Fruit fly (Drosophila melanogaster): Measurements from ENCODE around the gene CG14089.
A peak's percentile ranks its signal among the peaks of the same experiment; 100 is the strongest.

Gene CG14089

dm6 chr3L:19260278-19260803 is 20.3 kb downstream of the CG14089 start, which contains the start of gene nes (continued):
- no peak for TF ChIP-seq az2 (GFP tag; optimal IDR thresholded peaks at IDR 0.05)
- no peak for TF ChIP-seq hkb (optimal IDR thresholded peaks at IDR 0.05)
- no peak for TF ChIP-seq hkb (GFP tag; IDR thresholded peaks at IDR 0.05)
- peak; percentile 48; the same call in 1 of the 2 replicates for TF ChIP-seq sna (GFP tag; IDR thresholded peaks at IDR 0.05; ENCODE audit: partially characterized antibody)
- no peak for TF ChIP-seq gro (GFP tag; optimal IDR thresholded peaks at IDR 0.05)
- peak; percentile 14 for TF ChIP-seq CrebB (tag; optimal IDR thresholded peaks at IDR 0.05)
- no peak for TF ChIP-seq pita (GFP tag; optimal IDR thresholded peaks at IDR 0.05)
- TF ChIP-seq Usf (GFP tag; optimal IDR thresholded peaks at IDR 0.05), result no peak
- 0 out of 3 replicates have a peak, but pooled peaks have one; percentile 44 for TF ChIP-seq Doc3 (GFP tag; IDR thresholded peaks at IDR 0.05; ENCODE audit: partially characterized antibody)
- no peak for TF ChIP-seq MTF-1 (GFP tag; optimal IDR thresholded peaks at IDR 0.05; ENCODE audit: borderline replicate concordance)
- TF ChIP-seq sim (GFP tag; IDR thresholded peaks at IDR 0.05), result no peak
- peak; percentile 11; the same call in 1 of the 2 replicates for TF ChIP-seq NFAT (GFP tag; IDR thresholded peaks at IDR 0.05)
- TF ChIP-seq jumu (GFP tag; optimal IDR thresholded peaks at IDR 0.05), result no peak
- TF ChIP-seq nmo (GFP tag; optimal IDR thresholded peaks at IDR 0.05), result no peak
- TF ChIP-seq CG9932 (GFP tag; IDR thresholded peaks at IDR 0.05), result peak; percentile 73
- TF ChIP-seq Max (GFP tag; optimal IDR thresholded peaks at IDR 0.05), result peak; percentile 37
- TF ChIP-seq Hr78 (GFP tag; optimal IDR thresholded peaks at IDR 0.05), result peak in 1 of 2 experiments; percentile 80
- no peak for TF ChIP-seq tna (GFP tag; IDR thresholded peaks at IDR 0.05; ENCODE audit: partially characterized antibody)
- no peak for TF ChIP-seq CG7963 (GFP tag; IDR thresholded peaks at IDR 0.05; ENCODE audit: partially characterized antibody)
- no peak for TF ChIP-seq jing (GFP tag; optimal IDR thresholded peaks at IDR 0.05)
- no peak; the same call in 1 of the 2 replicates for TF ChIP-seq stc (GFP tag; IDR thresholded peaks at IDR 0.05)
- TF ChIP-seq CG14014 (GFP tag; IDR thresholded peaks at IDR 0.05), result no peak
- no peak for TF ChIP-seq unc-4 (GFP tag; IDR thresholded peaks at IDR 0.05; ENCODE audit: partially characterized antibody)
- no peak for TF ChIP-seq CG8281 (tag; optimal IDR thresholded peaks at IDR 0.05)
- TF ChIP-seq lilli (GFP tag; optimal IDR thresholded peaks at IDR 0.05), result no peak
- TF ChIP-seq CG13775 (GFP tag; optimal IDR thresholded peaks at IDR 0.05), result no peak
- peak; percentile 46; the same call in 1 of the 2 replicates for TF ChIP-seq sob (GFP tag; IDR thresholded peaks at IDR 0.05)
- no peak for TF ChIP-seq pho (GFP tag; optimal IDR thresholded peaks at IDR 0.05)
- peak; percentile 71 for TF ChIP-seq gfzf (GFP tag; optimal IDR thresholded peaks at IDR 0.05)
- TF ChIP-seq sens (GFP tag), result peak; percentile 74
- no peak for TF ChIP-seq Spps (tag; optimal IDR thresholded peaks at IDR 0.05)
- no peak for TF ChIP-seq unpg (GFP tag; optimal IDR thresholded peaks at IDR 0.05)
- no peak for TF ChIP-seq CG30020 (tag; optimal IDR thresholded peaks at IDR 0.05)
- no peak for TF ChIP-seq D19B (GFP tag; optimal IDR thresholded peaks at IDR 0.05)
- no peak for TF ChIP-seq salm (tag; optimal IDR thresholded peaks at IDR 0.05)
- no peak for TF ChIP-seq CG31224 (GFP tag; IDR thresholded peaks at IDR 0.05)
- no peak for TF ChIP-seq Adf1 (GFP tag; IDR thresholded peaks at IDR 0.05)
- TF ChIP-seq CG12744 (GFP tag; optimal IDR thresholded peaks at IDR 0.05), result no peak
- no peak for TF ChIP-seq Nf-YB (GFP tag; optimal IDR thresholded peaks at IDR 0.05)
- no peak for TF ChIP-seq kah (GFP tag; optimal IDR thresholded peaks at IDR 0.05)
- TF ChIP-seq slbo (GFP tag; IDR thresholded peaks at IDR 0.05), result peak; percentile 68
- TF ChIP-seq Hmr (GFP tag; optimal IDR thresholded peaks at IDR 0.05), result peak; percentile 20
- TF ChIP-seq Pdp1 (GFP tag; optimal IDR thresholded peaks at IDR 0.05), result peak in 1 of 2 experiments; percentile 96
- no peak for TF ChIP-seq sens-2 (GFP tag; IDR thresholded peaks at IDR 0.05)
- no peak for TF ChIP-seq CG6654 (GFP tag; optimal IDR thresholded peaks at IDR 0.05)
- no peak for TF ChIP-seq ac (GFP tag; optimal IDR thresholded peaks at IDR 0.05)
- TF ChIP-seq GATAe (GFP tag; conservative IDR thresholded peaks at IDR 0.05), result no peak
- TF ChIP-seq tgo (GFP tag; IDR thresholded peaks at IDR 0.05), result 0 out of 3 replicates have a peak, but pooled peaks have one; percentile 29
- TF ChIP-seq chif (GFP tag; optimal IDR thresholded peaks at IDR 0.05), result no peak
- peak; percentile 25; the same call in 1 of the 2 replicates for TF ChIP-seq E2f2 (GFP tag; IDR thresholded peaks at IDR 0.05)
